Fruit fly (Drosophila melanogaster) whole organism, embryonic: ENCODE measurements around the gene Tsp97E.
A peak's percentile ranks its signal among the peaks of the same experiment; 100 is the strongest.

Source experiments
- ATbp ChIP-seq: fragments of 200-800 bp; sonication (Bioruptor generic); optimal IDR thresholded peaks from 2 replicates; lab custom pipeline; 2017; ENCODE audit warnings: missing biosample characterization, mild to moderate bottlenecking, missing genetic modification characterization, missing genetic modification reagents
- Atf3 ChIP-seq: fragments of 200-800 bp; sonication (Bioruptor generic); optimal IDR thresholded peaks from 3 replicates; lab custom pipeline; 2016; ENCODE audit warnings: missing biosample characterization, missing genetic modification characterization
- CG11696 ChIP-seq: fragments of 200-800 bp; sonication (Bioruptor generic); IDR thresholded peaks from 2 replicates; pipeline ENCODE4 v1.3.6; 2022; ENCODE audit warnings: missing biosample characterization, missing genetic modification characterization
- CG1603 ChIP-seq: fragments of 200-800 bp; sonication (Bioruptor generic); optimal IDR thresholded peaks from 2 replicates; lab custom pipeline; 2019; ENCODE audit warnings: missing biosample characterization, mild to moderate bottlenecking, missing genetic modification characterization, moderate library complexity
- CG17186 ChIP-seq: fragments of 200-800 bp; sonication (Bioruptor generic); optimal IDR thresholded peaks from 3 replicates; lab custom pipeline; 2017; ENCODE audit warnings: missing biosample characterization, missing genetic modification reagents, missing genetic modification characterization
- CG18476 ChIP-seq: fragments of 200-800 bp; sonication (Bioruptor generic); optimal IDR thresholded peaks from 2 replicates; lab custom pipeline; 2016; ENCODE audit warnings: missing biosample characterization, mild to moderate bottlenecking, missing genetic modification characterization
- CG18619 ChIP-seq: fragments of 200-800 bp; sonication (Bioruptor generic); optimal IDR thresholded peaks from 3 replicates; lab custom pipeline; 2017; ENCODE audit warnings: missing biosample characterization, mild to moderate bottlenecking, missing genetic modification characterization
- CG2120 ChIP-seq: fragments of 200-800 bp; sonication (Bioruptor generic); optimal IDR thresholded peaks from 3 replicates; lab custom pipeline; 2016; ENCODE audit warnings: missing biosample characterization, missing genetic modification characterization
- CG2712 ChIP-seq: fragments of 200-800 bp; optimal IDR thresholded peaks from 3 replicates; lab custom pipeline; 2019; ENCODE audit warnings: missing biosample characterization, mild to moderate bottlenecking, missing genetic modification characterization, moderate library complexity
- CG31365 ChIP-seq: fragments of 200-800 bp; sonication (Bioruptor generic); optimal IDR thresholded peaks from 2 replicates; lab custom pipeline; 2018; ENCODE audit warnings: missing biosample characterization, mild to moderate bottlenecking, missing genetic modification characterization
- CG31441 ChIP-seq: fragments of 200-800 bp; sonication (Bioruptor generic); IDR thresholded peaks from 2 replicates; pipeline ENCODE4 v1.3.6; 2022; ENCODE audit warnings: missing biosample characterization, missing genetic modification characterization
- CG32767 ChIP-seq: fragments of 200-800 bp; sonication (Bioruptor generic); IDR thresholded peaks from 2 replicates; pipeline ENCODE4 v1.3.6; 2022; ENCODE audit warnings: missing biosample characterization, missing genetic modification characterization
- CG3281 ChIP-seq: fragments of 200-800 bp; sonication (Bioruptor generic); optimal IDR thresholded peaks from 3 replicates; lab custom pipeline; 2017; ENCODE audit warnings: missing biosample characterization, mild to moderate bottlenecking, missing genetic modification characterization
- CG4360 ChIP-seq: fragments of 200-800 bp; sonication (Bioruptor generic); IDR thresholded peaks from 2 replicates; pipeline ENCODE4 v1.3.6; 2022; ENCODE audit warnings: missing biosample characterization, missing genetic modification characterization
- CG43689 ChIP-seq: fragments of 200-800 bp; sonication (Bioruptor generic); IDR thresholded peaks from 2 replicates; pipeline ENCODE4 v1.3.6; 2022; ENCODE audit warnings: missing biosample characterization, missing genetic modification characterization
- CG4617 ChIP-seq: fragments of 200-800 bp; sonication (Bioruptor generic); optimal IDR thresholded peaks from 3 replicates; lab custom pipeline; 2016; ENCODE audit warnings: missing biosample characterization, missing genetic modification characterization, borderline replicate concordance
- CG7556 ChIP-seq: fragments of 200-800 bp; sonication (Bioruptor generic); optimal IDR thresholded peaks from 2 replicates; lab custom pipeline; 2017; ENCODE audit warnings: missing biosample characterization, mild to moderate bottlenecking, missing genetic modification characterization
- CG7745 ChIP-seq: fragments of 200-800 bp; sonication (Bioruptor generic); optimal IDR thresholded peaks from 2 replicates; lab custom pipeline; 2018; ENCODE audit warnings: missing biosample characterization, mild to moderate bottlenecking, missing genetic modification characterization, moderate library complexity
- Chrac-16 ChIP-seq: fragments of 200-800 bp; sonication (Bioruptor generic); optimal IDR thresholded peaks from 3 replicates; lab custom pipeline; 2016; ENCODE audit warnings: missing biosample characterization, missing genetic modification characterization
- CoRest ChIP-seq: fragments of 200-800 bp; sonication (Bioruptor generic); optimal IDR thresholded peaks from 3 replicates; lab custom pipeline; 2018; ENCODE audit warnings: missing biosample characterization, mild to moderate bottlenecking, missing genetic modification characterization, moderate library complexity
- Dip3 ChIP-seq: fragments of 200-800 bp; sonication (Bioruptor generic); optimal IDR thresholded peaks from 3 replicates; lab custom pipeline; 2016; ENCODE audit warnings: missing biosample characterization, missing genetic modification characterization
- Doc3 ChIP-seq: fragments of 200-800 bp; sonication (Bioruptor generic); IDR thresholded peaks from 3 replicates; pipeline ENCODE4 v1.3.6; 2022; ENCODE audit warnings: missing biosample characterization, missing genetic modification characterization; ENCODE audit not compliant: partially characterized antibody
- Dp ChIP-seq: fragments of 200-800 bp; sonication (Bioruptor generic); optimal IDR thresholded peaks from 2 replicates; lab custom pipeline; 2018; ENCODE audit warnings: missing biosample characterization, mild to moderate bottlenecking, missing genetic modification characterization, moderate library complexity
- ERR ChIP-seq: fragments of 200-800 bp; sonication (Bioruptor generic); optimal IDR thresholded peaks from 2 replicates; lab custom pipeline; 2016; ENCODE audit warnings: missing biosample characterization, missing genetic modification characterization
- Fer3 ChIP-seq: fragments of 200-800 bp; sonication (Bioruptor generic); optimal IDR thresholded peaks from 2 replicates; lab custom pipeline; 2018; ENCODE audit warnings: missing biosample characterization, mild to moderate bottlenecking, missing genetic modification characterization, moderate library complexity
- Gug ChIP-seq: fragments of 200-800 bp; sonication (Bioruptor generic); IDR thresholded peaks from 4 replicates; pipeline ENCODE4 v1.3.6; 2022; ENCODE audit warnings: missing biosample characterization, missing genetic modification characterization
- Jarid2 ChIP-seq: fragments of 200-800 bp; sonication (Bioruptor generic); optimal IDR thresholded peaks from 3 replicates; lab custom pipeline; 2017; ENCODE audit warnings: mild to moderate bottlenecking, missing biosample characterization, missing genetic modification reagents, missing genetic modification characterization
- Kr ChIP-seq: fragments of 200-800 bp; sonication (Bioruptor generic); optimal IDR thresholded peaks from 2 replicates; lab custom pipeline; 2017; ENCODE audit warnings: missing biosample characterization, mild to moderate bottlenecking, missing genetic modification characterization
- Max ChIP-seq: fragments of 200-800 bp; sonication (Bioruptor generic); optimal IDR thresholded peaks from 2 replicates; lab custom pipeline; 2016; ENCODE audit warnings: missing biosample characterization, mild to moderate bottlenecking, missing genetic modification characterization
- Mes4 ChIP-seq: fragments of 200-800 bp; sonication (Bioruptor generic); optimal IDR thresholded peaks from 2 replicates; lab custom pipeline; 2016; ENCODE audit warnings: missing biosample characterization, missing genetic modification characterization
- Scr ChIP-seq: fragments of 200-800 bp; sonication (Bioruptor generic); IDR thresholded peaks from 2 replicates; pipeline ENCODE4 v1.3.6; 2022; ENCODE audit warnings: missing biosample characterization, missing genetic modification characterization; ENCODE audit not compliant: partially characterized antibody
- TFAM ChIP-seq: fragments of 200-800 bp; sonication (Bioruptor generic); optimal IDR thresholded peaks from 2 replicates; lab custom pipeline; 2017; ENCODE audit warnings: missing biosample characterization, missing genetic modification characterization, inconsistent platforms
- Trl ChIP-seq, 3 experiments: fragments of >200 bp in 2 of 3; fragments of 200-800 bp in 1 of 3; sonication (Bioruptor generic) in 1 of 3; optimal IDR thresholded peaks; 2 replicates in 1 of 3; 3 replicates in 2 of 3; lab custom pipeline; 2016 to 2017; ENCODE audit warnings: missing biosample characterization in 1 of 3, missing genetic modification characterization in 1 of 3
- Xrp1 ChIP-seq: fragments of 200-800 bp; sonication (Bioruptor generic); IDR thresholded peaks from 2 replicates; pipeline ENCODE4 v1.3.6; 2022; ENCODE audit warnings: missing biosample characterization, missing genetic modification characterization
- YL-1 ChIP-seq: fragments of 200-800 bp; sonication (Bioruptor generic); optimal IDR thresholded peaks from 3 replicates; lab custom pipeline; 2017; ENCODE audit warnings: missing biosample characterization, mild to moderate bottlenecking, missing genetic modification characterization
- amos ChIP-seq: fragments of 200-800 bp; sonication (Bioruptor generic); IDR thresholded peaks from 2 replicates; pipeline ENCODE4 v1.3.6; 2022; ENCODE audit warnings: missing biosample characterization, missing genetic modification characterization; ENCODE audit not compliant: partially characterized antibody
- h ChIP-seq: fragments of >200 bp; optimal IDR thresholded peaks from 2 replicates; lab custom pipeline; 2017
- hkb ChIP-seq, 2 experiments: fragments of 200-800 bp in 1 of 2; fragments of >200 bp in 1 of 2; sonication (Bioruptor generic) in 1 of 2; IDR thresholded peaks in 1 of 2; optimal IDR thresholded peaks in 1 of 2; 2 replicates each; pipeline versions ENCODE4 v1.3.6 to Lab custom; 2017 to 2022; ENCODE audit warnings: missing biosample characterization in 1 of 2, missing genetic modification characterization in 1 of 2
- insv ChIP-seq, 2 experiments: fragments of 200-800 bp; sonication (Bioruptor generic); optimal IDR thresholded peaks; 3 replicates each; lab custom pipeline; 2016 to 2018; ENCODE audit warnings: missing biosample characterization in 2 of 2, missing genetic modification characterization in 2 of 2
- kah ChIP-seq: fragments of 200-800 bp; sonication (Bioruptor generic); optimal IDR thresholded peaks from 2 replicates; lab custom pipeline; 2018; ENCODE audit warnings: missing biosample characterization, mild to moderate bottlenecking, missing genetic modification characterization
- pan ChIP-seq, 4 experiments: fragments of >200 bp in 3 of 4; fragments of 200-800 bp in 1 of 4; sonication (Bioruptor generic) in 1 of 4; optimal IDR thresholded peaks in 3 of 4; IDR thresholded peaks in 1 of 4; 2 replicates each; pipeline versions ENCODE4 v1.3.6 to Lab custom; 2017 to 2022; ENCODE audit warnings: missing biosample characterization in 2 of 4, missing genetic modification characterization in 2 of 4, mixed read lengths in 1 of 4
- pfk ChIP-seq: fragments of 200-800 bp; sonication (Bioruptor generic); optimal IDR thresholded peaks from 2 replicates; lab custom pipeline; 2018; ENCODE audit warnings: missing biosample characterization, mild to moderate bottlenecking, missing genetic modification characterization, moderate library complexity
- pita ChIP-seq: fragments of 200-800 bp; sonication (Bioruptor generic); optimal IDR thresholded peaks from 2 replicates; lab custom pipeline; 2017; ENCODE audit warnings: missing biosample characterization, mild to moderate bottlenecking, missing genetic modification characterization
- shn ChIP-seq: fragments of 200-800 bp; sonication (Bioruptor generic); optimal IDR thresholded peaks from 3 replicates; lab custom pipeline; 2016; ENCODE audit warnings: missing biosample characterization, missing genetic modification characterization
- sim ChIP-seq: fragments of 200-800 bp; sonication (Bioruptor generic); IDR thresholded peaks from 2 replicates; pipeline ENCODE4 v1.3.6; 2022; ENCODE audit warnings: missing biosample characterization, missing genetic modification characterization
- sr ChIP-seq: fragments of 200-800 bp; sonication (Bioruptor generic); IDR thresholded peaks from 3 replicates; pipeline ENCODE4 v1.3.6; 2022; ENCODE audit warnings: missing biosample characterization, missing genetic modification characterization
- stwl ChIP-seq: fragments of 200-800 bp; sonication (Bioruptor generic); optimal IDR thresholded peaks from 3 replicates; lab custom pipeline; 2018; ENCODE audit warnings: missing biosample characterization, mild to moderate bottlenecking, missing genetic modification characterization, moderate library complexity
- vnd ChIP-seq: fragments of 200-800 bp; sonication (Bioruptor generic); IDR thresholded peaks from 3 replicates; pipeline ENCODE4 v1.3.6; 2022; ENCODE audit warnings: missing biosample characterization, missing genetic modification characterization; ENCODE audit not compliant: partially characterized antibody
- wek ChIP-seq: fragments of 200-800 bp; sonication (Bioruptor generic); optimal IDR thresholded peaks from 3 replicates; lab custom pipeline; 2018; ENCODE audit warnings: missing biosample characterization, mild to moderate bottlenecking, missing genetic modification characterization, moderate library complexity
- wor ChIP-seq: fragments of 200-800 bp; sonication (Bioruptor generic); IDR thresholded peaks from 2 replicates; pipeline ENCODE4 v1.3.6; 2022; ENCODE audit warnings: missing biosample characterization, missing genetic modification characterization

Tsp97E gene

DNA sequence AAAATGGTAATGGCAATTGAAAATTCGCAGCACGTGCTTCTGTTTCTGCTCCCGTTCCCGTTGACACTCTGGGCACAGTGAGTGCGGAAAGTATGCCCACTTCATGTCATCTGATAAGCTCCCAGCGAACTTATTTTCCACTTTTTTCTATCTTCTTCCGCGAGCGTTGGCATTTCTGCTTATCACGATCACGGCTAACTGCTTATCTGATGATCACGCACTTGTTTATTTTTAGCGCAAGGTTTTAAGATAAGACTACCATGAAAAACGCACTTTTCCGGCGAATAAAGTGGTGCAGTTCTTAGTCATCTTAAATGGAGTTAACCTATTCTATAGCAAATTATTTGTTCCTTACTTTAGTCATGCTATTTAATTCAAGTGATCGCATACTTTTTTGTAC, 27.2 kb downstream of the Tsp97E start (continued):
- no peak for TF ChIP-seq sim
- TF ChIP-seq amos, result no peak
- no peak for TF ChIP-seq CG4617 (GFP tag; lab: Kevin White, UChicago)
- TF ChIP-seq TFAM (GFP tag; lab: Kevin White, UChicago), result no peak
- TF ChIP-seq insv (GFP tag; optimal IDR thresholded peaks at IDR 0.05; lab: Kevin White, UChicago), result no peak
- peak; percentile 50; the same call in 1 of the 2 replicates for TF ChIP-seq CG31441 (GFP tag; lab: Robert Waterston, UW)
- TF ChIP-seq CoRest (tag; lab: Kevin White, UChicago), result peak; percentile 70
- TF ChIP-seq kah (GFP tag; lab: Kevin White, UChicago), result no peak
- peak; percentile 48 for TF ChIP-seq CG3281
- TF ChIP-seq YL-1 (GFP tag; lab: Kevin White, UChicago), result no peak
- peak; percentile 16 for TF ChIP-seq CG7556
- TF ChIP-seq Jarid2 (GFP tag; lab: Kevin White, UChicago), result peak; percentile 17
- peak; percentile 7 for TF ChIP-seq CG18619 (GFP tag; lab: Kevin White, UChicago)
- peak; percentile 42 for TF ChIP-seq Dip3
- no peak for TF ChIP-seq ERR (GFP tag; lab: Kevin White, UChicago)
- TF ChIP-seq CG32767 (GFP tag; lab: Robert Waterston, UW), result no peak
- no peak for TF ChIP-seq Trl (optimal IDR thresholded peaks at IDR 0.05; lab: Kevin White, UChicago)
- no peak for TF ChIP-seq Trl (GFP tag; optimal IDR thresholded peaks at IDR 0.05; lab: Kevin White, UChicago)
- no peak for TF ChIP-seq shn (GFP tag; lab: Kevin White, UChicago)
- TF ChIP-seq Fer3 (tag; lab: Kevin White, UChicago), result no peak
- no peak for TF ChIP-seq pita (GFP tag; lab: Kevin White, UChicago)
- no peak for TF ChIP-seq Mes4 (GFP tag; lab: Kevin White, UChicago)
- TF ChIP-seq CG7745 (tag; lab: Kevin White, UChicago), result no peak
- no peak for TF ChIP-seq h (lab: Kevin White, UChicago)
- TF ChIP-seq wek (GFP tag; lab: Kevin White, UChicago), result no peak
- no peak for TF ChIP-seq pfk (GFP tag; lab: Kevin White, UChicago)
- no peak for TF ChIP-seq Gug (GFP tag; lab: Robert Waterston, UW)
- no peak for TF ChIP-seq stwl (tag; lab: Kevin White, UChicago)
- no peak for TF ChIP-seq CG43689 (GFP tag; lab: Robert Waterston, UW)
- TF ChIP-seq vnd (GFP tag; lab: Robert Waterston, UW), result no peak
- no peak for TF ChIP-seq Doc3 (GFP tag; lab: Robert Waterston, UW)
- no peak for TF ChIP-seq Dp
- peak; percentile 12 for TF ChIP-seq Chrac-16
- TF ChIP-seq Xrp1, result no peak
- TF ChIP-seq CG18476 (GFP tag; lab: Kevin White, UChicago), result no peak
- peak; percentile 18 for TF ChIP-seq Max
- no peak for TF ChIP-seq CG17186
- 0 out of 2 replicates have a peak, but pooled peaks have one; percentile 22 for TF ChIP-seq wor (GFP tag; lab: Robert Waterston, UW)
- no peak for TF ChIP-seq pan (optimal IDR thresholded peaks at IDR 0.05; lab: Kevin White, UChicago)
- no peak for TF ChIP-seq pan (GFP tag; optimal IDR thresholded peaks at IDR 0.05 in 1 of 2, IDR thresholded peaks at IDR 0.05 in 1 of 2)
- TF ChIP-seq Kr, result no peak
- TF ChIP-seq CG2712 (tag; lab: Kevin White, UChicago), result peak; percentile 53
- no peak for TF ChIP-seq Atf3 (GFP tag; lab: Kevin White, UChicago)
- no peak for TF ChIP-seq Scr (GFP tag; lab: Robert Waterston, UW)
- TF ChIP-seq CG1603 (tag; lab: Kevin White, UChicago), result no peak
- TF ChIP-seq hkb (optimal IDR thresholded peaks at IDR 0.05; lab: Kevin White, UChicago), result no peak
- TF ChIP-seq hkb (GFP tag; IDR thresholded peaks at IDR 0.05; lab: Robert Waterston, UW), result peak; percentile 31; the same call in 1 of the 2 replicates
- TF ChIP-seq CG2120 (GFP tag; lab: Kevin White, UChicago), result peak; percentile 50
- TF ChIP-seq CG11696 (GFP tag; lab: Robert Waterston, UW), result no peak
- TF ChIP-seq sr (GFP tag; lab: Robert Waterston, UW), result no peak
- no peak for TF ChIP-seq CG4360 (GFP tag; lab: Robert Waterston, UW)
- no peak for TF ChIP-seq CG31365 (tag; lab: Kevin White, UChicago)
- TF ChIP-seq ATbp (GFP tag; lab: Kevin White, UChicago), result peak; percentile 16
